Fruit fly (Drosophila melanogaster): ENCODE data around the gene p38c.
A peak's percentile ranks its signal among the peaks of the same experiment; 100 is the strongest.

Gene p38c

dm6 chr3R:24169362-24169761 is 19.4 kb upstream of the p38c start, which contains the start of gene CG5510 (continued):
- TF ChIP-seq gfzf (GFP tag; optimal IDR thresholded peaks at IDR 0.05) (peak; percentile 43), chinmo (GFP tag; IDR thresholded peaks at IDR 0.05; ENCODE audit: partially characterized antibody) (peak; percentile 98), Adf1 (GFP tag; IDR thresholded peaks at IDR 0.05) (peak; percentile 38; the same call in 1 of the 2 replicates), gce (GFP tag; IDR thresholded peaks at IDR 0.05) (no peak), crp (GFP tag; optimal IDR thresholded peaks at IDR 0.05) (peak in 1 of 2 experiments; percentile 67), Spps (tag; optimal IDR thresholded peaks at IDR 0.05) (peak; percentile 5), otp (GFP tag; IDR thresholded peaks at IDR 0.05) (no peak), gem (tag; optimal IDR thresholded peaks at IDR 0.05) (no peak), Deaf1 (tag; optimal IDR thresholded peaks at IDR 0.05) (no peak), Xbp1 (GFP tag; optimal IDR thresholded peaks at IDR 0.05) (peak; percentile 65), CG10209 (GFP tag; optimal IDR thresholded peaks at IDR 0.05) (peak; percentile 15), CkIIα-i1 (GFP tag; IDR thresholded peaks at IDR 0.05) (no peak), ATbp (GFP tag; optimal IDR thresholded peaks at IDR 0.05) (no peak), CG4424 (GFP tag; optimal IDR thresholded peaks at IDR 0.05) (peak; percentile 19), CG8944 (GFP tag; optimal IDR thresholded peaks at IDR 0.05) (peak; percentile 62), PHDP (tag; optimal IDR thresholded peaks at IDR 0.05) (peak; percentile 41), croc (GFP tag; conservative IDR thresholded peaks at IDR 0.05) (no peak), pum (GFP tag; optimal IDR thresholded peaks at IDR 0.05) (peak; percentile 52), sug (tag; optimal IDR thresholded peaks at IDR 0.05) (peak; percentile 73), CG2202 (tag; optimal IDR thresholded peaks at IDR 0.05) (no peak), eyg (GFP tag; optimal IDR thresholded peaks at IDR 0.05) (peak; percentile 39), CG15696 (tag; optimal IDR thresholded peaks at IDR 0.05) (no peak), CG14710 (tag; optimal IDR thresholded peaks at IDR 0.05) (peak; percentile 70), H15 (GFP tag; IDR thresholded peaks at IDR 0.05) (no peak), slp2 (GFP tag; optimal IDR thresholded peaks at IDR 0.05) (no peak), CG12299 (tag; optimal IDR thresholded peaks at IDR 0.05) (peak; percentile 15), CG12659 (GFP tag; optimal IDR thresholded peaks at IDR 0.05) (peak; percentile 80), vnd (GFP tag; IDR thresholded peaks at IDR 0.05; ENCODE audit: partially characterized antibody) (peak; percentile 97), gsb-n (tag; optimal IDR thresholded peaks at IDR 0.05) (peak; percentile 13), CG30431 (GFP tag; optimal IDR thresholded peaks at IDR 0.05) (no peak), CG9932 (GFP tag; IDR thresholded peaks at IDR 0.05) (peak; percentile 86), Bgb (GFP tag; IDR thresholded peaks at IDR 0.05; ENCODE audit: partially characterized antibody) (peak; percentile 99), trem (tag; optimal IDR thresholded peaks at IDR 0.05) (peak; percentile 84), br (optimal IDR thresholded peaks at IDR 0.05) (no peak), CG6272 (GFP tag; IDR thresholded peaks at IDR 0.05) (peak; percentile 32; the same call in 1 of the 2 replicates), fd3F (GFP tag; optimal IDR thresholded peaks at IDR 0.05) (peak; percentile 1), aop (GFP tag; IDR thresholded peaks at IDR 0.05) (no peak), CG12942 (GFP tag; optimal IDR thresholded peaks at IDR 0.05) (peak; percentile 26), sqz (GFP tag; optimal IDR thresholded peaks at IDR 0.05) (no peak), CG17829 (tag; optimal IDR thresholded peaks at IDR 0.05) (peak; percentile 71), CG7963 (GFP tag; IDR thresholded peaks at IDR 0.05; ENCODE audit: partially characterized antibody) (peak; percentile 98), CG15011 (GFP tag; optimal IDR thresholded peaks at IDR 0.05) (no peak), D (optimal IDR thresholded peaks at IDR 0.05) (no peak), D (GFP tag; optimal IDR thresholded peaks at IDR 0.05) (no peak), HLH54F (GFP tag; optimal IDR thresholded peaks at IDR 0.05) (peak; percentile 58), prd (optimal IDR thresholded peaks at IDR 0.05) (no peak), prd (GFP tag; IDR thresholded peaks at IDR 0.05) (peak; percentile 33; the same call in 2 of the 3 replicates), ab (GFP tag; optimal IDR thresholded peaks at IDR 0.05) (peak; percentile 16), Blimp-1 (GFP tag; optimal IDR thresholded peaks at IDR 0.05) (peak; percentile 25), HLHmδ (GFP tag; optimal IDR thresholded peaks at IDR 0.05) (no peak), ewg (GFP tag; optimal IDR thresholded peaks at IDR 0.05) (peak; percentile 27)

Measured in whole organism, embryonic.